Worm (Caenorhabditis elegans) whole organism, late embryonic: Measurements from ENCODE around the gene pod-2.

Experiments used
- C38D4.7 ChIP-seq: fragments of 200-800 bp; sonication (Bioruptor generic); optimal IDR thresholded peaks from 2 replicates; lab custom pipeline; 2018; ENCODE audit warnings: mild to moderate bottlenecking, missing genetic modification characterization, moderate library complexity, missing compliant biosample characterization
- F13H6.1 ChIP-seq: sonication (generic microtip); optimal IDR thresholded peaks from 2 replicates; lab custom pipeline; 2016; ENCODE audit warnings: missing genetic modification characterization, missing compliant biosample characterization
- T23F11.4 ChIP-seq: fragments of 200-800 bp; sonication (Bioruptor generic); optimal IDR thresholded peaks from 2 replicates; lab custom pipeline; 2018; ENCODE audit warnings: mild to moderate bottlenecking, missing genetic modification characterization, missing compliant biosample characterization
- ahr-1 ChIP-seq: sonication (generic microtip); optimal IDR thresholded peaks from 2 replicates; lab custom pipeline; 2016; ENCODE audit warnings: missing genetic modification characterization, missing compliant biosample characterization
- ceh-18 ChIP-seq: sonication (generic microtip); optimal IDR thresholded peaks from 2 replicates; lab custom pipeline; 2016; ENCODE audit warnings: missing genetic modification characterization, missing compliant biosample characterization
- ceh-19 ChIP-seq: fragments of 200-800 bp; sonication (Bioruptor generic); optimal IDR thresholded peaks from 2 replicates; lab custom pipeline; 2018; ENCODE audit warnings: mild to moderate bottlenecking, missing genetic modification characterization, missing compliant biosample characterization
- ceh-2 ChIP-seq: sonication (generic microtip); optimal IDR thresholded peaks from 2 replicates; lab custom pipeline; 2016; ENCODE audit warnings: missing genotype, missing genetic modification characterization, missing compliant biosample characterization
- ceh-22 ChIP-seq: sonication (generic microtip); optimal IDR thresholded peaks from 2 replicates; lab custom pipeline; 2017; ENCODE audit warnings: missing biosample characterization, missing genetic modification characterization
- ceh-24 ChIP-seq: sonication (generic microtip); optimal IDR thresholded peaks from 2 replicates; lab custom pipeline; 2016; ENCODE audit warnings: mild to moderate bottlenecking, missing genetic modification characterization, missing compliant biosample characterization
- ceh-30 ChIP-seq: fragments of 150-350 bp; optimal IDR thresholded peaks from 2 replicates; lab custom pipeline; 2014; ENCODE audit warnings: missing biosample characterization, missing genetic modification characterization
- ceh-31 ChIP-seq: sonication (generic microtip); optimal IDR thresholded peaks from 2 replicates; lab custom pipeline; 2016; ENCODE audit warnings: missing genetic modification characterization, missing compliant biosample characterization
- ceh-34 ChIP-seq: sonication (generic microtip); optimal IDR thresholded peaks from 2 replicates; lab custom pipeline; 2016; ENCODE audit warnings: mild to moderate bottlenecking, missing genetic modification characterization, missing compliant biosample characterization
- ceh-45 ChIP-seq: fragments of 200-800 bp; sonication (Bioruptor generic); IDR thresholded peaks from 2 replicates; pipeline ENCODE4 v1.3.6; 2022; ENCODE audit warnings: missing genetic modification reagents, missing genetic modification characterization, missing compliant biosample characterization
- che-1 ChIP-seq: sonication (generic microtip); optimal IDR thresholded peaks from 2 replicates; lab custom pipeline; 2016; ENCODE audit warnings: mild to moderate bottlenecking, missing genetic modification characterization, missing compliant biosample characterization
- dmd-4 ChIP-seq: sonication (generic microtip); optimal IDR thresholded peaks from 2 replicates; lab custom pipeline; 2016; ENCODE audit warnings: borderline replicate concordance, missing genetic modification characterization, missing compliant biosample characterization
- elt-2 ChIP-seq: sonication (generic microtip); optimal IDR thresholded peaks from 2 replicates; lab custom pipeline; 2016; ENCODE audit warnings: missing genetic modification reagents, missing genetic modification characterization, missing compliant biosample characterization
- elt-4 ChIP-seq: sonication (generic microtip); optimal IDR thresholded peaks from 2 replicates; lab custom pipeline; 2016; ENCODE audit warnings: missing genetic modification characterization, missing compliant biosample characterization
- eyg-1 ChIP-seq: sonication (generic microtip); optimal IDR thresholded peaks from 2 replicates; lab custom pipeline; 2016; ENCODE audit warnings: missing genotype, missing genetic modification characterization, missing compliant biosample characterization
- fax-1 ChIP-seq: sonication (generic microtip); optimal IDR thresholded peaks from 2 replicates; lab custom pipeline; 2016; ENCODE audit warnings: missing genotype, missing genetic modification characterization, missing compliant biosample characterization
- fkh-10 ChIP-seq: fragments of 150-350 bp; optimal IDR thresholded peaks from 2 replicates; lab custom pipeline; 2014; ENCODE audit warnings: missing biosample characterization, missing genetic modification reagents, missing genetic modification characterization
- fkh-6 ChIP-seq: sonication (generic microtip); optimal IDR thresholded peaks from 2 replicates; lab custom pipeline; 2016; ENCODE audit warnings: missing genetic modification characterization, missing compliant biosample characterization
- hlh-15 ChIP-seq: sonication (generic microtip); optimal IDR thresholded peaks from 2 replicates; lab custom pipeline; 2016; ENCODE audit warnings: missing genetic modification characterization, missing compliant biosample characterization
- hlh-30 ChIP-seq: sonication (generic microtip); optimal IDR thresholded peaks from 2 replicates; lab custom pipeline; 2017; ENCODE audit warnings: antibody characterized with exemption, missing genetic modification characterization, missing compliant biosample characterization; ENCODE audit not compliant: insufficient read depth
- hlh-8 ChIP-seq: sonication (generic microtip); optimal IDR thresholded peaks from 2 replicates; lab custom pipeline; 2016; ENCODE audit warnings: missing genotype, missing genetic modification characterization, missing compliant biosample characterization
- lim-6 ChIP-seq: sonication (generic microtip); optimal IDR thresholded peaks from 2 replicates; lab custom pipeline; 2016; ENCODE audit warnings: missing genetic modification characterization, missing compliant biosample characterization
- lin-11 ChIP-seq: fragments of 200-800 bp; sonication (Bioruptor generic); optimal IDR thresholded peaks from 2 replicates; lab custom pipeline; 2018; ENCODE audit warnings: mild to moderate bottlenecking, missing genetic modification characterization, missing compliant biosample characterization
- madf-2 ChIP-seq: sonication (generic microtip); optimal IDR thresholded peaks from 2 replicates; lab custom pipeline; 2017; ENCODE audit warnings: missing genetic modification characterization, missing compliant biosample characterization
- nhr-232 ChIP-seq: sonication (generic microtip); optimal IDR thresholded peaks from 2 replicates; lab custom pipeline; 2016; ENCODE audit warnings: missing genetic modification characterization, missing compliant biosample characterization
- npax-4 ChIP-seq: sonication (generic microtip); optimal IDR thresholded peaks from 2 replicates; lab custom pipeline; 2016; ENCODE audit warnings: missing genetic modification characterization, missing compliant biosample characterization
- pag-3 ChIP-seq: sonication (generic microtip); optimal IDR thresholded peaks from 2 replicates; lab custom pipeline; 2016; ENCODE audit warnings: missing compliant biosample characterization, missing genetic modification characterization, borderline replicate concordance
- pat-9 ChIP-seq: fragments of 200-800 bp; sonication (Bioruptor generic); optimal IDR thresholded peaks from 2 replicates; lab custom pipeline; 2018; ENCODE audit warnings: mild to moderate bottlenecking, missing genetic modification characterization, moderate library complexity, missing compliant biosample characterization
- pha-2 ChIP-seq: sonication (generic microtip); optimal IDR thresholded peaks from 2 replicates; lab custom pipeline; 2017; ENCODE audit warnings: mild to moderate bottlenecking, missing genetic modification characterization, missing compliant biosample characterization
- pqm-1 ChIP-seq: sonication (generic microtip); optimal IDR thresholded peaks from 2 replicates; lab custom pipeline; 2016; ENCODE audit warnings: missing genetic modification characterization, missing compliant biosample characterization
- sox-2 ChIP-seq: fragments of 200-800 bp; sonication (Bioruptor generic); IDR thresholded peaks from 2 replicates; pipeline ENCODE4 v1.3.6; 2022; ENCODE audit warnings: missing genetic modification reagents, missing genetic modification characterization, missing compliant biosample characterization
- tbx-2 ChIP-seq: sonication (generic microtip); optimal IDR thresholded peaks from 2 replicates; lab custom pipeline; 2016; ENCODE audit warnings: missing genetic modification characterization, missing compliant biosample characterization
- tbx-7 ChIP-seq: sonication (generic microtip); optimal IDR thresholded peaks from 2 replicates; lab custom pipeline; 2016; ENCODE audit warnings: missing genotype, missing genetic modification characterization, missing compliant biosample characterization
- ttx-3 ChIP-seq: sonication (generic microtip); optimal IDR thresholded peaks from 2 replicates; lab custom pipeline; 2016; ENCODE audit warnings: missing genetic modification reagents, missing genetic modification characterization, missing compliant biosample characterization
- zip-5 ChIP-seq: sonication (generic microtip); optimal IDR thresholded peaks from 2 replicates; lab custom pipeline; 2016; ENCODE audit warnings: missing genetic modification characterization, missing compliant biosample characterization
- ztf-16 ChIP-seq: sonication (generic microtip); optimal IDR thresholded peaks from 2 replicates; lab custom pipeline; 2017; ENCODE audit warnings: missing genetic modification characterization, missing compliant biosample characterization

Gene pod-2

DNA sequence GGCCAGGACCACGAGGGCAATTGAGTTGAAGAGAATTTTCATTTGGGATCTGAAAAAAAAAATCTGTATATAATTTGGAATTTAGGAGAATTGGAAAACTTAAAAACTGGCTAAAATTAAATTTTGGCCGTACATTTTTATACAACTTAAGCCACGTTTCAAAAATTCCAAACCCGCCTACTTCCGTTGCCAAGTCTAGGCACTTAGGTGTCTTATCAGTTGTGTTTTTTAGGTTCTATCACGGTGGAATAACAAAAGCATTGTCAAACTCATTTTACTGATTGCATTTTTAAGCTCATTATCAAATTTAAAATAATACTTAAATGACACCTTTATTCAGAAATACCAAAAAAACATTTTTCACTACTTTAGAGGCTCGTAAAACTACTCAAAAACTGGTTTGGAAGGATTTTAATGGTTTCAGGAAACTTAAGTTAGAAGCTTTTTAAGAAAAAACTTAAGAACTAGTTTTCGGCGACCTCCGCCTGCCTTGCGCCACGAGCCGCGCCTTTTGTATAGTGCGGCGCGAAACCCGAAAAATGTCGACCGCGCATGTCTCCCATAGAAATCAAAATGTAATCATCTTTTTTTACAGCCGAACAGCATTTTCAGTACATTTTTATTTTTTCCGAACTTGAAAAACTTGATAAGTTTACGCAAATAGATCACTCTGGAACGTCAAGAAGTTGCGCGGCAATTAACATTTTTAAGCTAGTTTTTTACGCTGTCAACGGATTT lies 18.4 kb upstream of the pod-2 start, which contains the start of gene lips-13:
Gene lips-13, minus strand, starts transcription at position 51 of the 738 bp plus-strand sequence.
- no peak for TF ChIP-seq madf-2 (tag; lab: Kevin White, UChicago)
- TF ChIP-seq ahr-1 (tag; lab: Kevin White, UChicago): no peak
- no peak for TF ChIP-seq elt-4 (tag; lab: Kevin White, UChicago)
- TF ChIP-seq pat-9 (tag; lab: Kevin White, UChicago): no peak
- TF ChIP-seq eyg-1 (tag; lab: Kevin White, UChicago): no peak
- no peak for TF ChIP-seq hlh-15 (tag; lab: Kevin White, UChicago)
- TF ChIP-seq ceh-2: no peak

DNA sequence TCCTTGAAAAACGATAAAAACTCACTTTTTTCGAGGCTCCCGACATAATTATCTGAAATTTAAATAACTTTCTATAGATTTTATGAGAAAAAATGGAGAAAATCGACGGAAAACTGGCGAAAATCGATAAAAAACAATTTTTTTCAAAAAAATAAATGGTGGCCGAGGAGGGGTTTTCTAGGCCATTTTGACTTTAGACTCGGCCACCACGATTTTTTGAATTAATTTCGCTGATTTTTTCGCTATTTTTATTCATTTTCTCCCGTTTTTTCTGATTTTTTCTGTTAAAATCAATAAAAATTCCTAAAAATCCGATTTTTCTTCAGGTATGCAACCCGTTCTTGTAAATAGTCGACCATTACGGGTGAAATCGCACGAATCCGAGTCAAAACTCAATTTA lies 13.4 kb upstream of the pod-2 start, which contains the start of the genes sut-1 and eri-3:
Gene sut-1, minus strand, starts transcription at position 58 of the 400 bp plus-strand sequence.
Gene eri-3, plus strand, starts transcription at position 327 of the 400 bp plus-strand sequence.
- TF ChIP-seq fkh-6 (tag; lab: Kevin White, UChicago): no peak
- no peak for TF ChIP-seq fax-1 (tag; lab: Kevin White, UChicago)
- no peak for TF ChIP-seq ahr-1 (tag; lab: Kevin White, UChicago)
- TF ChIP-seq lin-11 (tag; lab: Kevin White, UChicago): no peak
- TF ChIP-seq zip-5 (tag; lab: Kevin White, UChicago): no peak
- TF ChIP-seq tbx-7: no peak
- TF ChIP-seq ttx-3 (tag; lab: Kevin White, UChicago): no peak
- no peak for TF ChIP-seq elt-2
- no peak for TF ChIP-seq ceh-34 (tag; lab: Kevin White, UChicago)
- TF ChIP-seq tbx-2: no peak
- TF ChIP-seq pha-2: no peak
- TF ChIP-seq npax-4 (tag; lab: Kevin White, UChicago): no peak
- no peak for TF ChIP-seq ceh-24 (tag; lab: Kevin White, UChicago)
- TF ChIP-seq dmd-4 (tag; lab: Kevin White, UChicago): no peak
- no peak for TF ChIP-seq hlh-15 (tag; lab: Kevin White, UChicago)
- no peak for TF ChIP-seq che-1
- no peak for TF ChIP-seq ceh-30 (tag; lab: Kevin White, UChicago)
- no peak for TF ChIP-seq hlh-30

DNA sequence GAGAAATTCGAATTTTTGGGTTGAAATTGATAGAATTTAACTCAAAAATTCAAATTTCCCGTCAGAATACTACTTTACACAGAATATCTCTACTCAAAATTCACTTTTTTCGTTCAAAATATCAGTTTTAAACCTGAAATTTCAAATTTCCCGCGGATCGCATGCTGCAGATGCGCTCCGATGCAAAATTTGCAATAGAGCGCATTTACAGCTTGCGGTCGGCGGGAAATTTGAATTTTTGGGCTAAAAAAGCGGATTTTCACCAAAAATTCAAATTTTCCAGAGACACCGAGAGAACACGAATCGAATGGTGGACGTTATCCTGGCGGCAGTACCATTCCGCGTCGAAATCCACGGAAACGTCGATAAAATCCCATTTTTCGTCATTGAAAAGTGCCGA lies 11.8 kb upstream of the pod-2 start:
- TF ChIP-seq lim-6 (tag; lab: Kevin White, UChicago) (no peak), ceh-22 (tag; lab: Kevin White, UChicago) (no peak), fkh-10 (GFP tag; lab: Kevin White, UChicago) (no peak), hlh-8 (no peak), ceh-18 (tag; lab: Kevin White, UChicago) (no peak), ceh-24 (tag; lab: Kevin White, UChicago) (no peak), ztf-16 (tag; lab: Kevin White, UChicago) (no peak), pag-3 (tag; lab: Kevin White, UChicago) (no peak), F13H6.1 (no peak), pqm-1 (tag; lab: Kevin White, UChicago) (no peak), tbx-2 (no peak), sox-2 (GFP tag; lab: Robert Waterston, UW) (no peak), che-1 (no peak), fkh-6 (tag; lab: Kevin White, UChicago) (no peak), ceh-19 (GFP tag; lab: Kevin White, UChicago) (no peak), eyg-1 (tag; lab: Kevin White, UChicago) (no peak)
- TF ChIP-seq, all 69 proteins: peak for 0

DNA sequence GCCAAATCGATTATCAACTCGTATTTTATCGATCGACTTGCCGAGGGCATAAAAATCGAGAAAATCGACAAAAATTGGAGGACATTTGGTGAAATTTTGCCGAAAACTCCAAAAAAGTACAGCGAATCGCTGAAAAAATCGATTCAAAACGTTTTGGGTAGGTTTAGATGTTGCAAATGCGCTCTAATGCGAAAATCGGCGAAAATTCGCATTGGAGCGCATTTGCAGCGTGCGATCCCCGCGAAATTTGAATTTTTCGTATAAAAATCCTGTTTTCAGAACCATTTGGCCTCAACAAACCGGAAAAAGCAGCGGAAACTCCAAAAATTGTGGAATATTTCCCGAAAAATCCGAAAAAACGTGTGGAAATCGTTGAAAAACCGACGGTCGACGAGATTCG lies 10.1 kb upstream of the pod-2 start:
- TF ChIP-seq ceh-31 (tag; lab: Kevin White, UChicago) (no peak), T23F11.4 (GFP tag; lab: Kevin White, UChicago) (no peak), pqm-1 (tag; lab: Kevin White, UChicago) (no peak), zip-5 (tag; lab: Kevin White, UChicago) (no peak), nhr-232 (tag; lab: Kevin White, UChicago) (no peak), C38D4.7 (no peak), ceh-45 (GFP tag; lab: Robert Waterston, UW) (no peak), pag-3 (tag; lab: Kevin White, UChicago) (no peak)
